Worm (Caenorhabditis elegans) whole organism, L2 larva: ENCODE results near the gene lrch-1.

Source experiments
- C34F6.9 ChIP-seq: fragments of 150-350 bp; optimal IDR thresholded peaks from 2 replicates; lab custom pipeline; 2014; ENCODE audit warnings: missing biosample characterization, missing genetic modification characterization
- F13H6.1 ChIP-seq: sonication (generic microtip); optimal IDR thresholded peaks from 2 replicates; lab custom pipeline; 2016; ENCODE audit warnings: missing genetic modification characterization, missing compliant biosample characterization
- ZK546.5 ChIP-seq: sonication (generic microtip); optimal IDR thresholded peaks from 2 replicates; lab custom pipeline; 2017; ENCODE audit warnings: missing biosample characterization, missing genetic modification characterization
- blmp-1 ChIP-seq: sonication (generic microtip); optimal IDR thresholded peaks from 2 replicates; lab custom pipeline; 2017; ENCODE audit warnings: missing genetic modification characterization, mild to moderate bottlenecking, missing compliant biosample characterization, antibody characterized with exemption, moderate library complexity; ENCODE audit not compliant: insufficient read depth
- ceh-16 ChIP-seq: fragments of 150-350 bp; optimal IDR thresholded peaks from 2 replicates; lab custom pipeline; 2014; ENCODE audit warnings: missing biosample characterization, missing genetic modification characterization
- elt-1 ChIP-seq: fragments of 150-350 bp; optimal IDR thresholded peaks from 2 replicates; lab custom pipeline; 2014; ENCODE audit warnings: missing biosample characterization, missing genetic modification characterization
- fos-1 ChIP-seq: fragments of 150-350 bp; optimal IDR thresholded peaks from 2 replicates; lab custom pipeline; 2014; ENCODE audit warnings: missing biosample characterization, missing genetic modification characterization
- lin-13 ChIP-seq: fragments of 150-350 bp; optimal IDR thresholded peaks from 2 replicates; lab custom pipeline; 2014; ENCODE audit warnings: missing biosample characterization, missing genetic modification reagents, missing genetic modification characterization
- lin-39 ChIP-seq: fragments of 150-350 bp; optimal IDR thresholded peaks from 2 replicates; lab custom pipeline; 2014; ENCODE audit warnings: missing biosample characterization, missing genetic modification reagents, missing genetic modification characterization
- nhr-12 ChIP-seq: fragments of 150-350 bp; optimal IDR thresholded peaks from 2 replicates; lab custom pipeline; 2014; ENCODE audit warnings: missing biosample characterization, missing genetic modification characterization
- nhr-77 ChIP-seq: fragments of 150-350 bp; optimal IDR thresholded peaks from 2 replicates; lab custom pipeline; 2014; ENCODE audit warnings: missing biosample characterization, missing genetic modification characterization
- peb-1 ChIP-seq: fragments of 150-350 bp; optimal IDR thresholded peaks from 2 replicates; lab custom pipeline; 2014; ENCODE audit warnings: missing biosample characterization, missing genetic modification characterization
- snpc-4 ChIP-seq: fragments of 150-350 bp; optimal IDR thresholded peaks from 2 replicates; lab custom pipeline; 2014; ENCODE audit warnings: missing biosample characterization, missing genetic modification characterization
- unc-62 ChIP-seq: fragments of 150-350 bp; optimal IDR thresholded peaks from 2 replicates; lab custom pipeline; 2014; ENCODE audit warnings: missing biosample characterization, missing genetic modification reagents, missing genetic modification characterization

ce11 chrX:6173656-6174055 is 42.8 kb downstream of the lrch-1 start, which contains the start of gene T25B2.1:
- TF ChIP-seq nhr-12 (no peak), blmp-1 (tag; lab: Kevin White, UChicago) (no peak), peb-1 (tag; lab: Kevin White, UChicago) (no peak), nhr-77 (no peak), elt-1 (tag; lab: Kevin White, UChicago) (no peak), fos-1 (tag; lab: Kevin White, UChicago) (no peak), lin-39 (tag; lab: Kevin White, UChicago) (no peak), C34F6.9 (tag; lab: Kevin White, UChicago) (no peak), unc-62 (GFP tag; lab: Kevin White, UChicago) (no peak), snpc-4 (no peak), ceh-16 (tag; lab: Kevin White, UChicago) (no peak), lin-13 (GFP tag; lab: Kevin White, UChicago) (no peak), ZK546.5 (tag; lab: Kevin White, UChicago) (no peak), F13H6.1 (tag; lab: Kevin White, UChicago) (no peak)
